Fruit fly (Drosophila melanogaster): ENCODE data around the gene CG13010.
A peak's percentile ranks its signal among the peaks of the same experiment; 100 is the strongest.

CG13010 gene

DNA sequence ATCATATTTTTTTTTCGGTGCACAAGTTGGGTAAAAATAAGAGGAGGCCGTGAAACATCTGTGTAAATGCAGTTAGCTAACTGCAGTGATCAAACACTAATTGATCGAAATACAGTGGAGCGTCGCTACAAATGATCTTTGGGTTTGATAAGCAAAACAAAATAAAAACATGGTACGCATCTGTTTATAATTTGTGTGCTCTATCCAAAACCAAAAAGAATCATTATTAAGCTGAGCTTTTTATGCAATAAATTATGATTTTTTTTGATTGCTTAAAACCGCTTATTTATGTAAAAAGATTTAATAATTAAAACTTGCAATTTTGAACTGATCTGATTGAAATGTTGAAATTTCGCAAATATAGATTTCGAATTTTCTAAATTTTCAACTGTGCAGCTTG is 8.5 kb downstream of the CG13010 start (continued):
- TF ChIP-seq jing (GFP tag; optimal IDR thresholded peaks at IDR 0.05) (no peak), otp (GFP tag; IDR thresholded peaks at IDR 0.05) (no peak), disco-r (GFP tag; optimal IDR thresholded peaks at IDR 0.05) (no peak), run (tag; optimal IDR thresholded peaks at IDR 0.05) (no peak), Usf (GFP tag; optimal IDR thresholded peaks at IDR 0.05) (no peak), hth (optimal IDR thresholded peaks at IDR 0.05) (no peak), CG7987 (GFP tag; optimal IDR thresholded peaks at IDR 0.05) (no peak), lov (optimal IDR thresholded peaks at IDR 0.05) (no peak), lov (GFP tag; IDR thresholded peaks at IDR 0.05) (no peak), Sry-β (GFP tag; optimal IDR thresholded peaks at IDR 0.05) (no peak), CG6813 (GFP tag; optimal IDR thresholded peaks at IDR 0.05) (no peak), inv (GFP tag; IDR thresholded peaks at IDR 0.05; ENCODE audit: partially characterized antibody) (no peak), CG9817 (tag; optimal IDR thresholded peaks at IDR 0.05) (no peak)

DNA sequence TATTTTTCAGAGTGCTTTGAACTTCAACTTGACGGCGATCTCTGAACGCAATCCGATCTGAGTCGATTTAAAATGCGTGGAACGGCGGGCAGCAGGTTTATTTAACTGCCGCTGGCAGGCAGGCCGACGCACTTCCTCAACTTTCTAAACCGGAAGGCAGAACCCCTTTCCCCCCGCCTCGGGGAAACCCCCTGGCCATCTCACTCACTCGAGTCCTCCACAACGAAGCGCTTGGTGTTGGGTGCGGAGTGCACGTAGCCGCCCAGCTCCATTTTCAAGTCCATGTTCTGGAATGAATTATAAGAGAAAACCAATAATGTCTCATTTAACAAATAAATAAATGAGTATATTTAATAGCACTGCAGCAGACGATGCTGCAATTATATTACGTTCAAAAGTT is 8.9 kb downstream of the CG13010 start:
- TF ChIP-seq org-1 (GFP tag; optimal IDR thresholded peaks at IDR 0.05) = no peak
- TF ChIP-seq aop (GFP tag; IDR thresholded peaks at IDR 0.05) = peak; percentile 58; the same call in 1 of the 2 replicates

DNA sequence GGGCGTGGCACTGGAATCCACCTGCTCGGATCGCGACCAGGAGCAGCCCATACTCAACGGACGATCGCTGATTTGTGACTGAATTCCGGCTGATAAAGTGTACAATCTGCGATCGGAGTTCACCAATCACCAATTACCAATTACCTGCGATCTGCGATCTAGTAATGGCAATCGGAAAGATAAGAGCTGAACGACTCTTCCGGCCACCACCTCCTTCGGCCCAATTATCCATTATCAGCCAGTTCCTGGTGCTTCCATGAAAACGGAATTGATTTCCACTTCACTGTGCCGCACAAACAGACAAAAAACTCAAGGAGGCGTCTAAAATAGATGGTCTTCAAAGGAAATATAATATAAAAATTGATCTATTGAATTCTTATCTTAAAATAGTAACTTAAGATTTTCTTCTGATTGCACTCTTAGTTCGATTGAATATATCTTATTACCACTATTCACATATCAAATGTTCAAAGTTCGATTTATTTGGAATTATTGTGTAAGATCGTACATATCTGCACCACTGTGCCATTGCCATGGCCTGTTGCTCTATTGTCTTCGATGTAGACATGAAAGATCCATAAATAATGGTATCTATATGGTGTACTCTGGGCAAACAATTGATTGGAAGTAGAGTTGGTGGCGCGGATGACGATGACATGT is 14.2 kb downstream of the CG13010 start, which contains the start of gene CG15865:
TSS of gene CG15865 (minus strand) at position 51 of the 660 bp plus-strand sequence.
- no peak for TF ChIP-seq CG16813 (GFP tag; IDR thresholded peaks at IDR 0.05; ENCODE audit: partially characterized antibody)
- no peak for TF ChIP-seq so (GFP tag; IDR thresholded peaks at IDR 0.05)
- no peak for TF ChIP-seq Fer2 (tag; optimal IDR thresholded peaks at IDR 0.05)
- TF ChIP-seq CG10147 (GFP tag; optimal IDR thresholded peaks at IDR 0.05) = no peak
- TF ChIP-seq gsb-n (tag; optimal IDR thresholded peaks at IDR 0.05) = no peak
- no peak for TF ChIP-seq Dll (GFP tag; IDR thresholded peaks at IDR 0.05; ENCODE audit: partially characterized antibody)
- no peak for TF ChIP-seq jigr1 (GFP tag; IDR thresholded peaks at IDR 0.05)
- TF ChIP-seq pros (GFP tag; optimal IDR thresholded peaks at IDR 0.05) = no peak
- TF ChIP-seq CG10462 (GFP tag; optimal IDR thresholded peaks at IDR 0.05) = no peak
- TF ChIP-seq Ets65A (GFP tag) = peak; percentile 79
- no peak for TF ChIP-seq sisA (GFP tag; IDR thresholded peaks at IDR 0.05)
- no peak for TF ChIP-seq Rx (GFP tag; IDR thresholded peaks at IDR 0.05)
- TF ChIP-seq Med (GFP tag) = peak; percentile 28
- no peak for TF ChIP-seq Xrp1 (GFP tag; IDR thresholded peaks at IDR 0.05)
- TF ChIP-seq gcm (GFP tag; optimal IDR thresholded peaks at IDR 0.05) = no peak
- TF ChIP-seq sob (GFP tag; IDR thresholded peaks at IDR 0.05) = no peak
- TF ChIP-seq exex (tag; optimal IDR thresholded peaks at IDR 0.05) = peak; percentile 0
- no peak for TF ChIP-seq CG7839 (tag; optimal IDR thresholded peaks at IDR 0.05)
- TF ChIP-seq CG12299 (tag; optimal IDR thresholded peaks at IDR 0.05) = no peak
- TF ChIP-seq mam (GFP tag; optimal IDR thresholded peaks at IDR 0.05) = no peak
- TF ChIP-seq CG6654 (GFP tag; optimal IDR thresholded peaks at IDR 0.05) = no peak
- no peak for TF ChIP-seq Drgx (GFP tag; IDR thresholded peaks at IDR 0.05)
- TF ChIP-seq CG32532 (GFP tag; IDR thresholded peaks at IDR 0.05) = no peak
- TF ChIP-seq sens (GFP tag) = peak; percentile 64
- no peak for TF ChIP-seq CG14014 (GFP tag; IDR thresholded peaks at IDR 0.05)
- no peak for TF ChIP-seq Usf (GFP tag; optimal IDR thresholded peaks at IDR 0.05)
- TF ChIP-seq Eip74EF (GFP tag; optimal IDR thresholded peaks at IDR 0.05) = no peak
- TF ChIP-seq CG8944 (GFP tag; optimal IDR thresholded peaks at IDR 0.05) = no peak
- no peak for TF ChIP-seq tx (GFP tag; optimal IDR thresholded peaks at IDR 0.05)
- no peak for TF ChIP-seq CG11696 (GFP tag; IDR thresholded peaks at IDR 0.05)
- no peak for TF ChIP-seq CG18764 (GFP tag; optimal IDR thresholded peaks at IDR 0.05)
- TF ChIP-seq CG15601 (tag; optimal IDR thresholded peaks at IDR 0.05) = no peak

Measured in whole organism, embryonic.